Worm (Caenorhabditis elegans): ENCODE data around the gene fbxa-44.

The fbxa-44 gene

ce11 chrV:16888788-16889325 is at the start of gene fbxa-44, which contains the start of gene ifas-2:
Gene fbxa-44, plus strand, starts transcription at chrV:16889275.
Gene ifas-2, minus strand, starts transcription at chrV:16888888.
- no peak for TF ChIP-seq rpc-1 (optimal IDR thresholded peaks at IDR 0.05)
- TF ChIP-seq rpc-1 (tag; optimal IDR thresholded peaks at IDR 0.05), result no peak
- no peak for TF ChIP-seq ceh-91 (GFP tag; IDR thresholded peaks at IDR 0.05)
- no peak for TF ChIP-seq ceh-58 (GFP tag; IDR thresholded peaks at IDR 0.05)
- TF ChIP-seq T26A5.8 (tag; optimal IDR thresholded peaks at IDR 0.05), result no peak
- TF ChIP-seq C17E4.6 (GFP tag; IDR thresholded peaks at IDR 0.05), result no peak

- TF ChIP-seq ztf-28 (GFP tag; IDR thresholded peaks at IDR 0.05) (no peak), nhr-80 (tag; optimal IDR thresholded peaks at IDR 0.05) (peak; percentile 72), xnd-1 (tag; optimal IDR thresholded peaks at IDR 0.05) (no peak)
These were observed 48.8 kb upstream of the fbxa-44 start for ce11 chrV:16840283-16840682.

- TF ChIP-seq mxl-1 (tag; optimal IDR thresholded peaks at IDR 0.05), result no peak
- no peak for TF ChIP-seq ceh-58 (GFP tag; IDR thresholded peaks at IDR 0.05)
- TF ChIP-seq mcd-1 (GFP tag; IDR thresholded peaks at IDR 0.05), result no peak
- no peak for TF ChIP-seq bed-1 (GFP tag; IDR thresholded peaks at IDR 0.05)
- no peak for TF ChIP-seq gei-17 (GFP tag; optimal IDR thresholded peaks at IDR 0.05)
- TF ChIP-seq madf-3 (GFP tag; IDR thresholded peaks at IDR 0.05), result no peak
- no peak for TF ChIP-seq ztf-18 (tag; optimal IDR thresholded peaks at IDR 0.05)
- no peak for TF ChIP-seq Y56A3A.18 (GFP tag; IDR thresholded peaks at IDR 0.05)
- TF ChIP-seq rpc-1 (optimal IDR thresholded peaks at IDR 0.05), result no peak
- no peak for TF ChIP-seq rpc-1 (tag; optimal IDR thresholded peaks at IDR 0.05)
- TF ChIP-seq D2030.7 (GFP tag; IDR thresholded peaks at IDR 0.05), result no peak
- TF ChIP-seq F57A8.1 (GFP tag; optimal IDR thresholded peaks at IDR 0.05), result no peak
- TF ChIP-seq B0035.1 (tag; optimal IDR thresholded peaks at IDR 0.05), result no peak
- no peak for TF ChIP-seq hmg-1.2 (GFP tag; IDR thresholded peaks at IDR 0.05)
- TF ChIP-seq ceh-40 (GFP tag; IDR thresholded peaks at IDR 0.05), result no peak
- TF ChIP-seq ztf-26 (tag; optimal IDR thresholded peaks at IDR 0.05), result no peak
- no peak for TF ChIP-seq hmg-20 (GFP tag; IDR thresholded peaks at IDR 0.05)
- no peak for TF ChIP-seq sdz-38 (tag; optimal IDR thresholded peaks at IDR 0.05)
- no peak for TF ChIP-seq egl-18 (GFP tag; IDR thresholded peaks at IDR 0.05)
- TF ChIP-seq tlf-1 (GFP tag; optimal IDR thresholded peaks at IDR 0.05), result no peak
These were observed 48.1 kb upstream of the fbxa-44 start, which contains the start of gene clec-40 for ce11 chrV:16840961-16841360. Gene clec-40, minus strand, starts transcription at chrV:16841061.

DNA sequence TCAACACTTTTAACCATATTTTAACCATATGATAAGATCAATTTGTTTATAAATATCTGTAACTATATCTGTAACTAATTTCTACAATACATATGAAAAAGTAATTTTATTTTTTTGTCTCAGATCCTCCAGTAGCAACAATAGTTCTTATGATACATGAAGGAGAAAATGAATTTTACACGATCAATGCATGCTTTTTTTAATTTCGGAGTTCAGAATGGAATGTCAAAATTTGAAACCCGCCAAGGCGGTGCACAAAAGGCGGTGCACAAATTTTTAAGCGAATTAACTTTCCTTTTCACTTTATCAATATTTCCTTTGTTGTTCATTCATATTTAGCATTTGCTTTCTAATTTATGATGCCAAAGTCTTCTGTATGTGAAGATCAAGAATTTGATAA is 46.1 kb upstream of the fbxa-44 start, which contains the start of gene clec-25:
Gene clec-25 (plus strand): TSS at position 301 of the 400 bp plus-strand sequence.
- TF ChIP-seq pha-4 (tag; optimal IDR thresholded peaks at IDR 0.05), result no peak
- TF ChIP-seq rpc-1 (optimal IDR thresholded peaks at IDR 0.05), result no peak
- TF ChIP-seq rpc-1 (tag; optimal IDR thresholded peaks at IDR 0.05), result no peak
- no peak for TF ChIP-seq Y95B8A.8 (GFP tag; IDR thresholded peaks at IDR 0.05)
- TF ChIP-seq Y53G8AR.9 (GFP tag; conservative IDR thresholded peaks at IDR 0.05), result no peak
- no peak for TF ChIP-seq unc-62 (GFP tag; optimal IDR thresholded peaks at IDR 0.05)

ce11 chrV:16848498-16848897 is 40.6 kb upstream of the fbxa-44 start, which contains the start of the genes clec-36 and clec-26:
Gene clec-36, minus strand, starts transcription at chrV:16848598.
Gene clec-26, plus strand, starts transcription at chrV:16848611.
- TF ChIP-seq egrh-3 (GFP tag; IDR thresholded peaks at IDR 0.05) (no peak), nhr-80 (tag; optimal IDR thresholded peaks at IDR 0.05) (peak; percentile 18)

ce11 chrV:16852002-16852401 is 37.1 kb upstream of the fbxa-44 start, which contains the start of gene clec-37:
Gene clec-37, minus strand, starts transcription at chrV:16852102.
- TF ChIP-seq B0035.1 (tag; optimal IDR thresholded peaks at IDR 0.05), result no peak
- no peak for TF ChIP-seq hsf-1 (GFP tag; IDR thresholded peaks at IDR 0.05)
- no peak for TF ChIP-seq ceh-100 (GFP tag; IDR thresholded peaks at IDR 0.05)
- TF ChIP-seq snpc-4 (GFP tag; optimal IDR thresholded peaks at IDR 0.05), result no peak
- no peak for TF ChIP-seq snpc-4 (tag; optimal IDR thresholded peaks at IDR 0.05)
- no peak for TF ChIP-seq tbx-9 (tag; optimal IDR thresholded peaks at IDR 0.05; ENCODE audit: borderline replicate concordance)
- no peak for TF ChIP-seq somi-1 (GFP tag; optimal IDR thresholded peaks at IDR 0.05)
- TF ChIP-seq F33H1.4 (GFP tag; IDR thresholded peaks at IDR 0.05), result no peak
- no peak for TF ChIP-seq ztf-26 (tag; optimal IDR thresholded peaks at IDR 0.05)
- no peak for TF ChIP-seq tlf-1 (GFP tag; optimal IDR thresholded peaks at IDR 0.05)
- no peak for TF ChIP-seq nhr-179 (tag; optimal IDR thresholded peaks at IDR 0.05)
- no peak for TF ChIP-seq hlh-12 (tag; optimal IDR thresholded peaks at IDR 0.05)
- TF ChIP-seq sptf-2 (GFP tag; optimal IDR thresholded peaks at IDR 0.05), result no peak
- TF ChIP-seq lin-40 (tag; optimal IDR thresholded peaks at IDR 0.05), result no peak
